Worm (Caenorhabditis elegans) whole organism, L4/young adult: ENCODE data around the gene DH11.2.

ENCODE experiments used
- dao-5 ChIP-seq: sonication (generic microtip); optimal IDR thresholded peaks from 2 replicates; lab custom pipeline; 2016; ENCODE audit warnings: missing genotype, missing genetic modification characterization, moderate library complexity, missing compliant biosample characterization
- him-1 ChIP-seq: sonication (generic microtip); optimal IDR thresholded peaks from 2 replicates; lab custom pipeline; 2016; ENCODE audit warnings: missing genotype, missing genetic modification reagents, missing genetic modification characterization, missing compliant biosample characterization

DNA sequence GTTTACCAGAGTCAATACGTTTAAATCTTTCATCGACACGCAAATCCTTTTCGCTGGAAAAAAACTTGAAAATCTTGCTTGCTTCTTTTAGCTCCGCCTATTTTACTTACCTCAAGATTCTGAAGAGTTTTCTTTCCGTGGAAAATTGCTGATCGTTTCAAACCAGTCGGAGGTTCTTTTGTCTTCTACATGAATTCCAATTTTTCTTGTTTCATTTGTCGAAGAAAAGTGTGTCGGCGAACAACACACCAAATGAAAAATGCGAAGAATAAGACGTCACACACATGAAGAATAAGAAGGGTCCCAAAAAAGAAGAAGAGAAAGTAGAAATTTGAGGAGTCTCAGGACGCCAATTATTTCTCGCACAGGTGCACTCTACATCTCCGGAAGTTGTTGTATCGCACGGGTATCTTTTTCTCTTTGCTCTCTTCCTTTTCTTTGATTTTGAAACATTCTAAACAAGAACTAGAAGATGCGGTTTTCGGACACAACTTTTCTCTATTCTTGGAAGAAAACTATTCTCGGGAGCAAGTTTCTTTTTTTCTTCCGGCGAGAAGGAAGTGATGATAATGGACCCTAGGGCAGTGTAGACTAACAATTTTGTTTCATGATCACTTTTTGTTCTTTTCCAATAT lies 38.3 kb upstream of the DH11.2 start:
- TF ChIP-seq him-1 (tag; lab: Kevin White, UChicago): no peak
- TF ChIP-seq dao-5: no peak
